Fruit fly (Drosophila melanogaster) whole organism, embryonic: ENCODE measurements around the gene Sec61alpha.

Source experiments
- CG17359 ChIP-seq: fragments of 200-800 bp; sonication (Bioruptor generic); optimal IDR thresholded peaks from 3 replicates; lab custom pipeline; 2018; ENCODE audit warnings: missing biosample characterization, mild to moderate bottlenecking, missing genetic modification characterization, moderate library complexity
- CG6254 ChIP-seq: fragments of 200-800 bp; sonication (Bioruptor generic); optimal IDR thresholded peaks from 3 replicates; lab custom pipeline; 2017; ENCODE audit warnings: mild to moderate bottlenecking, missing biosample characterization, missing genetic modification reagents, missing genetic modification characterization
- Dip3 ChIP-seq: fragments of 200-800 bp; sonication (Bioruptor generic); optimal IDR thresholded peaks from 3 replicates; lab custom pipeline; 2016; ENCODE audit warnings: missing biosample characterization, missing genetic modification characterization
- Fer1 ChIP-seq: fragments of 200-800 bp; sonication (Bioruptor generic); optimal IDR thresholded peaks from 2 replicates; lab custom pipeline; 2017; ENCODE audit warnings: missing biosample characterization, mild to moderate bottlenecking, missing genetic modification characterization
- Fer2 ChIP-seq: fragments of 200-800 bp; sonication (Bioruptor generic); optimal IDR thresholded peaks from 2 replicates; lab custom pipeline; 2018; ENCODE audit warnings: missing biosample characterization, mild to moderate bottlenecking, missing genetic modification characterization, moderate library complexity
- PHDP ChIP-seq: fragments of 200-800 bp; sonication (Bioruptor generic); optimal IDR thresholded peaks from 3 replicates; lab custom pipeline; 2018; ENCODE audit warnings: missing biosample characterization, mild to moderate bottlenecking, missing genetic modification characterization, moderate library complexity
- bcd ChIP-seq: fragments of 200-800 bp; sonication (Bioruptor generic); optimal IDR thresholded peaks from 2 replicates; lab custom pipeline; 2017; ENCODE audit warnings: missing biosample characterization, mild to moderate bottlenecking, missing genetic modification characterization
- kay ChIP-seq: fragments of 200-800 bp; sonication (Bioruptor generic); optimal IDR thresholded peaks from 2 replicates; lab custom pipeline; 2016; ENCODE audit warnings: missing biosample characterization, missing genetic modification characterization
- sc ChIP-seq, 3 experiments: fragments of >200 bp in 2 of 3; fragments of 200-800 bp in 1 of 3; sonication (Bioruptor generic) in 1 of 3; optimal IDR thresholded peaks; 2 replicates in 2 of 3; 3 replicates in 1 of 3; lab custom pipeline; 2017; ENCODE audit warnings: mild to moderate bottlenecking in 1 of 3, missing biosample characterization in 1 of 3, missing genetic modification characterization in 1 of 3, missing genetic modification reagents in 1 of 3
- slou ChIP-seq: fragments of 200-800 bp; sonication (Bioruptor generic); optimal IDR thresholded peaks from 3 replicates; lab custom pipeline; 2016; ENCODE audit warnings: missing biosample characterization, missing genetic modification characterization
- wek ChIP-seq: fragments of 200-800 bp; sonication (Bioruptor generic); optimal IDR thresholded peaks from 3 replicates; lab custom pipeline; 2018; ENCODE audit warnings: missing biosample characterization, mild to moderate bottlenecking, missing genetic modification characterization, moderate library complexity

DNA sequence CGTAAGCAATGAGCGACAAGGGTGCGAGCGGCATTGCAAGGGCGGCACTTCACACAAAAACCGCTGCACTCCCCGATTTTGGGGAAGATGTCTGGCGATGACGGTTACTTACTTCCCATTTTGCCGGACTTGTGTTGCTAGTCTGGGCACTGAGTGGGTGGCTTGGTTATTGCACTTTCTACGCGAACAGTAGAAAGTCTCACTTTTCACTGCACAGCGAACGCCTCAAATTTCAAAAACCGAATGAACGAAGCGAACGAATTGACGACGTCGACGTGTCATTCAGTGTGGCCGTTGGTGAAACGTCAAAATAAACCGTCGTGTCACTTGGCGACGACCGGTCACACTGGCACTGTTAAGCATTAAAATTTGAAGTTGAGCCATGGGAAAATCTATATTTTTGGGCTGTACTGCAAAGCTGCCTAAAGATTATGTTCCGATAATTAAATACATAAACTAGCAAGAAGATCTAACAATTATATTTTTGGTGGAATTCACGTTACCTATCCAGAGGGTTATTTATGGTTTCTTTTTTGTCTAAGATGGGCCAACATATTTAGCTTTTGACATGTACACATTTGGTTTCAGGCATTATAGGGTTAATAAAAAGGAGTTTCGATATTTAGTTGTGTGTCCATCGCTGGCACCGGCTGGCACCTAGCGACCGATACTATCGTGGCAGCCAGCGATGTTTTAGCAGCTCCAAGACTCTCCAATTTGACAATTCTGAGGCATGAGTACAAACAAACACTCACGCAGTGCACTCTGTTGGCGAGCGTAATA is at the start of gene Sec61alpha, which contains the start of gene Daxx:
- peak; percentile 89 for TF ChIP-seq slou
- TF ChIP-seq CG17359 (tag; lab: Kevin White, UChicago), result peak; percentile 75
- peak; percentile 77 for TF ChIP-seq Fer2 (tag; lab: Kevin White, UChicago)
- TF ChIP-seq Fer1 (GFP tag; lab: Kevin White, UChicago), result peak; percentile 67
- TF ChIP-seq CG6254 (GFP tag; lab: Kevin White, UChicago), result no peak
- peak; percentile 65 for TF ChIP-seq kay (GFP tag; lab: Kevin White, UChicago)
- TF ChIP-seq bcd (GFP tag; lab: Kevin White, UChicago), result peak; percentile 79
- peak; percentile 93 for TF ChIP-seq Dip3 (GFP tag; lab: Kevin White, UChicago)
- peak; percentile 84 for TF ChIP-seq PHDP (tag; lab: Kevin White, UChicago)
- peak; percentile 12 for TF ChIP-seq wek (GFP tag; lab: Kevin White, UChicago)
- no peak for TF ChIP-seq sc (optimal IDR thresholded peaks at IDR 0.05; lab: Kevin White, UChicago)
- peak; percentile 57 for TF ChIP-seq sc (GFP tag; optimal IDR thresholded peaks at IDR 0.05; lab: Kevin White, UChicago)
